Worm (Caenorhabditis elegans) whole organism, mixed stage, embryonic: ENCODE data around the gene txt-1.
A peak's percentile ranks its signal among the peaks of the same experiment; 100 is the strongest.

Source experiments
- M03D4.4 ChIP-seq: sonication (generic microtip); optimal IDR thresholded peaks from 2 replicates; lab custom pipeline; 2017; ENCODE audit warnings: mild to moderate bottlenecking, missing genetic modification characterization, missing compliant biosample characterization
- blmp-1 ChIP-seq: fragments of 150-350 bp; optimal IDR thresholded peaks from 2 replicates; lab custom pipeline; 2014; ENCODE audit warnings: missing biosample characterization, missing genetic modification characterization
- ceh-39 ChIP-seq: fragments of 150-350 bp; optimal IDR thresholded peaks from 2 replicates; lab custom pipeline; 2014; ENCODE audit warnings: missing biosample characterization, missing genetic modification characterization
- ceh-83 ChIP-seq: fragments of 200-800 bp; sonication (Bioruptor generic); optimal IDR thresholded peaks from 2 replicates; lab custom pipeline; 2018; ENCODE audit warnings: mild to moderate bottlenecking, missing genetic modification characterization, missing compliant biosample characterization
- cnd-1 ChIP-seq: fragments of 200-800 bp; sonication (Bioruptor generic); optimal IDR thresholded peaks from 2 replicates; lab custom pipeline; 2018; ENCODE audit warnings: mild to moderate bottlenecking, missing genetic modification characterization, missing compliant biosample characterization
- elt-1 ChIP-seq: sonication (generic microtip); optimal IDR thresholded peaks from 2 replicates; lab custom pipeline; 2017; ENCODE audit warnings: missing genetic modification characterization, mild to moderate bottlenecking, missing compliant biosample characterization, antibody characterized with exemption, moderate library complexity, borderline replicate concordance; ENCODE audit not compliant: insufficient read depth
- elt-3 ChIP-seq: fragments of 150-350 bp; optimal IDR thresholded peaks from 2 replicates; lab custom pipeline; 2014; ENCODE audit warnings: missing biosample characterization, missing genetic modification characterization
- flh-1 ChIP-seq: fragments of 200-800 bp; sonication (Bioruptor generic); optimal IDR thresholded peaks from 2 replicates; lab custom pipeline; 2018; ENCODE audit warnings: mild to moderate bottlenecking, missing genetic modification characterization, moderate library complexity, missing compliant biosample characterization
- ham-2 ChIP-seq: fragments of 200-800 bp; sonication (Bioruptor generic); optimal IDR thresholded peaks from 2 replicates; lab custom pipeline; 2018; ENCODE audit warnings: mild to moderate bottlenecking, missing genetic modification characterization, missing compliant biosample characterization
- hlh-1 ChIP-seq: fragments of 150-350 bp; optimal IDR thresholded peaks from 2 replicates; lab custom pipeline; 2014; ENCODE audit warnings: missing biosample characterization, missing genetic modification reagents, missing genetic modification characterization
- lin-13 ChIP-seq: fragments of 150-350 bp; optimal IDR thresholded peaks from 2 replicates; lab custom pipeline; 2014; ENCODE audit warnings: missing biosample characterization, missing genetic modification characterization
- lin-32 ChIP-seq: fragments of 200-800 bp; sonication (Bioruptor generic); optimal IDR thresholded peaks from 2 replicates; lab custom pipeline; 2018; ENCODE audit warnings: mild to moderate bottlenecking, missing genetic modification characterization, missing compliant biosample characterization
- lsy-2 ChIP-seq: fragments of 150-350 bp; optimal IDR thresholded peaks from 2 replicates; lab custom pipeline; 2014; ENCODE audit warnings: missing biosample characterization, missing genetic modification characterization
- mab-5 ChIP-seq: fragments of 150-350 bp; optimal IDR thresholded peaks from 2 replicates; lab custom pipeline; 2014; ENCODE audit warnings: missing biosample characterization, missing genetic modification characterization
- mep-1 ChIP-seq: fragments of 150-350 bp; optimal IDR thresholded peaks from 2 replicates; lab custom pipeline; 2017; ENCODE audit warnings: missing biosample characterization, missing genetic modification reagents, missing genetic modification characterization, inconsistent platforms
- mls-2 ChIP-seq: sonication (generic microtip); optimal IDR thresholded peaks from 2 replicates; lab custom pipeline; 2016; ENCODE audit warnings: mild to moderate bottlenecking, missing genetic modification characterization, moderate library complexity, missing compliant biosample characterization
- nhr-12 ChIP-seq: fragments of 150-350 bp; optimal IDR thresholded peaks from 2 replicates; lab custom pipeline; 2014; ENCODE audit warnings: missing biosample characterization, missing genetic modification characterization
- nhr-28 ChIP-seq: fragments of 150-350 bp; optimal IDR thresholded peaks from 2 replicates; lab custom pipeline; 2014; ENCODE audit warnings: missing biosample characterization, missing genetic modification characterization
- nhr-76 ChIP-seq: sonication (generic microtip); optimal IDR thresholded peaks from 2 replicates; lab custom pipeline; 2017; ENCODE audit warnings: missing biosample characterization, missing genetic modification characterization
- pha-4 ChIP-seq: fragments of 150-350 bp; optimal IDR thresholded peaks from 2 replicates; lab custom pipeline; 2018; ENCODE audit warnings: missing biosample characterization, missing genetic modification reagents, missing genetic modification characterization
- sem-2 ChIP-seq: fragments of 200-800 bp; sonication (Bioruptor generic); optimal IDR thresholded peaks from 2 replicates; lab custom pipeline; 2018; ENCODE audit warnings: mild to moderate bottlenecking, missing genetic modification characterization, missing compliant biosample characterization
- snpc-4 ChIP-seq: fragments of 150-350 bp; optimal IDR thresholded peaks from 2 replicates; lab custom pipeline; 2014; ENCODE audit warnings: missing biosample characterization, missing genetic modification characterization
- sptf-1 ChIP-seq: sonication (generic microtip); optimal IDR thresholded peaks from 2 replicates; lab custom pipeline; 2017; ENCODE audit warnings: mild to moderate bottlenecking, missing genetic modification characterization, moderate library complexity, missing compliant biosample characterization
- tbx-8 ChIP-seq: fragments of 200-800 bp; sonication (Bioruptor generic); optimal IDR thresholded peaks from 2 replicates; lab custom pipeline; 2018; ENCODE audit warnings: mild to moderate bottlenecking, missing genetic modification characterization, moderate library complexity, missing compliant biosample characterization
- unc-39 ChIP-seq: fragments of 150-350 bp; optimal IDR thresholded peaks from 2 replicates; lab custom pipeline; 2014; ENCODE audit warnings: missing biosample characterization, missing genetic modification characterization
- unc-62 ChIP-seq: fragments of 150-350 bp; optimal IDR thresholded peaks from 2 replicates; lab custom pipeline; 2014; ENCODE audit warnings: missing biosample characterization, missing genetic modification reagents, missing genetic modification characterization
- zip-8 ChIP-seq: fragments of 150-350 bp; optimal IDR thresholded peaks from 2 replicates; lab custom pipeline; 2014; ENCODE audit warnings: missing biosample characterization, missing genetic modification characterization

txt-1 gene

DNA sequence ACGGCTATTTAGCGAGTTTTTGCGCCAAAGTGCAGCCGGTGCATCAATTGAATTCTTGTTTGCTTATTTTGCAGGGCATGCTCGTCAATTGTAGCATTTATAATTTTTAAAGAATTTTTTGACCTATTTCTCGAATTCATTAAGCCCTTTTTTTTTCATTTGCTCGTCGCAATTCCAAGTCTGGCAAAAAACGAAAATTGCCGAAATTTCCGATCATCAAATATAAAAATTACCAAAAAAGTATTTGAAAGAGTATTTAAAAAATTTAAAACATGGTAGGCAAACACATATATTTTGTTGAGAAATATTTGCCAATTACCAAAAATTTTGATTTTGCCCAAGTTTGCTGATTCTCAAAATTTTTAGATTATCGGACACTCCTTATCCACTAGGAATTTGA lies 21.9 kb upstream of the txt-1 start, which contains the start of gene C50D2.6:
C50D2.6 (plus strand) TSS at position 301 of the 400 bp plus-strand sequence.
- no peak for TF ChIP-seq mab-5 (tag; lab: Kevin White, UChicago)
- no peak for TF ChIP-seq zip-8 (tag; lab: Kevin White, UChicago)
- TF ChIP-seq sem-2 (GFP tag; lab: Kevin White, UChicago): no peak
- no peak for TF ChIP-seq nhr-76 (tag; lab: Kevin White, UChicago)
- TF ChIP-seq M03D4.4 (tag; lab: Kevin White, UChicago): no peak
- no peak for TF ChIP-seq ceh-83 (GFP tag; lab: Kevin White, UChicago)
- no peak for TF ChIP-seq elt-1 (tag; lab: Kevin White, UChicago)
- no peak for TF ChIP-seq nhr-28 (tag; lab: Kevin White, UChicago)
- no peak for TF ChIP-seq lsy-2 (tag; lab: Kevin White, UChicago)
- TF ChIP-seq mls-2 (tag; lab: Kevin White, UChicago): no peak
- TF ChIP-seq tbx-8 (GFP tag; lab: Kevin White, UChicago): no peak
- TF ChIP-seq flh-1 (GFP tag; lab: Kevin White, UChicago): no peak
- no peak for TF ChIP-seq mep-1
- no peak for TF ChIP-seq elt-3 (tag; lab: Kevin White, UChicago)
- no peak for TF ChIP-seq ham-2
- TF ChIP-seq unc-62 (GFP tag; lab: Kevin White, UChicago): no peak
- TF ChIP-seq, all 35 proteins: peak for 0

DNA sequence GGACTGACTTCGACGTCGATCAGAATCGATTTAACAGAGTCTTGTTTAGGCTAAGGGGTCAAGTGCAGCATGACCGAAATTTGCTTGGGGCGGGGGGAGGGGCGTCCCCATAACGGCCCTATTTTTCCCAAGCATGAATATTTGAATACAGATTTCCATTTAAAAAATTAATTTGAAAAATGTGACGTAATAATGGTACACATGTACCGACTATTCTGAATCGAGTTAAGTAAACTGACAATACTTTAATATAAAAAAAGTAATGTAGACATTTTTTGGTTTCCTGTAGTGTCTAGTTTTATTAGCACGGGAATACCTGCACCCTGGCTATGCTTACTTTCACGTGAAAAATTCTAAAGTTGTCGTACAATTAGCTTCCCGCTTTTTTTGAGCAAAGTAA lies 19.2 kb upstream of the txt-1 start:
- no peak for TF ChIP-seq cnd-1 (tag; lab: Kevin White, UChicago)
- TF ChIP-seq nhr-76 (tag; lab: Kevin White, UChicago): no peak
- peak; percentile 56 for TF ChIP-seq zip-8 (tag; lab: Kevin White, UChicago)
- TF ChIP-seq flh-1 (GFP tag; lab: Kevin White, UChicago): no peak
- TF ChIP-seq blmp-1 (tag; lab: Kevin White, UChicago): no peak
- TF ChIP-seq pha-4 (tag; lab: Kevin White, UChicago): no peak

DNA sequence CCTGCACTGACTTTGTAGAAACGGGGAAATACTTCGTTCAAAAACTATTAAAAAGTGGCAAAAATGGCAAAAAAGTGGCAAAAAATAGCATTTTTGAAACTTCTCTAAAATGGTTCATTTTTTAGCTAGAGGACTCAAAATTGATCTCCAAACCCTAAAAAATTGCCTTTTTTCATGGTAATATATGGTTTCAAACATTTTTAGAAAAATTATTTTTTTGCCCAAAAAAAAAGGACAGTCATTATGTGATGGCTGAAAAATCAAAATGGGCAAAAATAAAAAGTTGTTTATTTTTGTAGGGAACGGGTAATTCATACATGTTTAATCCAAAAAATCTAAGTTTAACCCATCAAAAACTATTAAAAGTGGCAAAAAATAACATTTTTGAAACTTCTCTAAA lies 18.1 kb upstream of the txt-1 start:
- TF ChIP-seq unc-62 (GFP tag; lab: Kevin White, UChicago): no peak
- no peak for TF ChIP-seq cnd-1 (tag; lab: Kevin White, UChicago)
- TF ChIP-seq ceh-39: no peak
- TF ChIP-seq nhr-28 (tag; lab: Kevin White, UChicago): no peak
- TF ChIP-seq hlh-1: no peak
- TF ChIP-seq mls-2 (tag; lab: Kevin White, UChicago): no peak
- TF ChIP-seq pha-4 (tag; lab: Kevin White, UChicago): no peak
- TF ChIP-seq sem-2 (GFP tag; lab: Kevin White, UChicago): no peak
- no peak for TF ChIP-seq snpc-4 (tag; lab: Kevin White, UChicago)
- TF ChIP-seq M03D4.4 (tag; lab: Kevin White, UChicago): no peak
- TF ChIP-seq elt-1 (tag; lab: Kevin White, UChicago): no peak
- no peak for TF ChIP-seq tbx-8 (GFP tag; lab: Kevin White, UChicago)
- TF ChIP-seq unc-39 (tag; lab: Kevin White, UChicago): no peak
- TF ChIP-seq flh-1 (GFP tag; lab: Kevin White, UChicago): no peak
- TF ChIP-seq lin-13 (tag; lab: Kevin White, UChicago): no peak
- no peak for TF ChIP-seq mab-5 (tag; lab: Kevin White, UChicago)

DNA sequence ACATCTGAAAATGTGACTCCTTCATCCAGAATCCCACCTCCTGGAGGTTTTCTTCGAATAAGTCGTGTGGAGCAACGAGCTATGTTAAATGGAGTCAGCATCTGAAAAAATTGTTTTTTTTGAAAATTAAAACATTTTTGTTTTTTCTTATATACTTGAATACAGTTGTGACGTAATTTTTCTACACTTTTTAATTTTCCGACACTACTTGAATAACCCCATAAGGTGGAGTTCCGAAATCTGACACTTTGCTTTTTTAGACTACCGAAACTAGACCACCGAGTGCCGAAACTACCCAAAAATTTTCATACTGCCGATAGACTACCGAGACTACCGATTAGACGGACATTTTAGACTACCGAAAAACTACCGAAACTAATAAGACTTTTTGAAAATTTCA lies 14.6 kb upstream of the txt-1 start, which contains the start of gene mcat-1:
mcat-1 (minus strand) TSS at position 101 of the 400 bp plus-strand sequence.
- TF ChIP-seq zip-8 (tag; lab: Kevin White, UChicago): peak; percentile 1
- TF ChIP-seq lin-32: no peak

DNA sequence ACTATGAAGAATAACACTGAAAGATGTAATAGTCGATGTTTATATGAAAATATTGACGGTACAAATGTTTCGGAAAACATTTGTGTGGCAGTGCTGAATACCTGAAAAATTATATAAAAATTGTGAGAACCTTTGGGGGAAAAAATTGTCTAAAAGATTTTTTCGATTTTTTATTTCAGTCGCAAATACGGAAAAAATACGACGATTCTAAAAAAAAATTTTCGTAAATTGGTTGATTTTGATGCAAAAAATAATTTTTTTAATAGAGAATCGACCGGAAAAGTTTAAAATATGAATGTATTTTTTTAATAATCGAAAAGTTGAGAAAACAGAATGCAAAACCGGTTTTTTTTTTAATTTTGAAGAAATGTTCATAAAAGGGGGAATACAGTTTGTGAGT lies 10.8 kb upstream of the txt-1 start, which contains the start of gene C50D2.7:
C50D2.7 (minus strand) TSS at position 101 of the 400 bp plus-strand sequence.
- TF ChIP-seq flh-1 (GFP tag; lab: Kevin White, UChicago) (no peak), blmp-1 (tag; lab: Kevin White, UChicago) (no peak), tbx-8 (GFP tag; lab: Kevin White, UChicago) (no peak), lsy-2 (tag; lab: Kevin White, UChicago) (no peak), sptf-1 (tag; lab: Kevin White, UChicago) (no peak), snpc-4 (tag; lab: Kevin White, UChicago) (no peak), zip-8 (tag; lab: Kevin White, UChicago) (no peak), nhr-12 (no peak), mep-1 (no peak)
- TF ChIP-seq, all 35 proteins: peak for 0
